Worm (Caenorhabditis elegans): ENCODE data around the gene Y105C5B.1413.

Y105C5B.1413 gene

DNA sequence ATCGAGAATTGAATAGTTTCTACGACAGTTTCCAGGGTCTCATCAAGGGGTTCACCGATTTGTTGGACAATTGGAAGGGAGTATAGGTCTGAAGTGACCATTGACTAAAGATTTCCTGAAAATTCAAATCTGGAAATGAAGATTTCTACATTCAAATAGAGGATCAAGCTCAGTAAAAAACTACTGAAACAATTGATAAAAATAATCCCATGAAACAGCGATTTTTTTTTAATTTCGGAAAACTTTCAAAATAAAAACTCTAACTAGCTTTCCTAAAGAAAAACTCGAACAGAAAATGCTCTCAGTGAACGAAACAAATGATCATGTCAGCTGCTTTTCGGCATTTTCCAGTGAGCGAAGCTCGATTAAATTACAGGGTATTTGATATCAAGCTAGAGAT is 37.1 kb upstream of the Y105C5B.1413 start, which contains the start of gene srv-11:
Gene srv-11 (minus strand): TSS at position 101 of the 400 bp plus-strand sequence.
- TF ChIP-seq sox-2 (GFP tag; IDR thresholded peaks at IDR 0.05) (no peak), zip-5 (tag; optimal IDR thresholded peaks at IDR 0.05) (no peak), pax-1 (tag; optimal IDR thresholded peaks at IDR 0.05) (no peak), pha-4 (tag; optimal IDR thresholded peaks at IDR 0.05) (no peak), K02D7.2 (tag; optimal IDR thresholded peaks at IDR 0.05) (no peak), pqm-1 (tag; optimal IDR thresholded peaks at IDR 0.05) (no peak), ceh-22 (tag; optimal IDR thresholded peaks at IDR 0.05) (no peak), tbx-7 (tag; optimal IDR thresholded peaks at IDR 0.05) (no peak), nfya-1 (tag; optimal IDR thresholded peaks at IDR 0.05) (no peak), fkh-10 (GFP tag; optimal IDR thresholded peaks at IDR 0.05) (no peak), madf-2 (tag; optimal IDR thresholded peaks at IDR 0.05) (no peak), ets-4 (tag; optimal IDR thresholded peaks at IDR 0.05) (no peak), ceh-18 (tag; optimal IDR thresholded peaks at IDR 0.05) (no peak), sdc-2 (tag; optimal IDR thresholded peaks at IDR 0.05) (no peak), ama-1 (optimal IDR thresholded peaks at IDR 0.05) (no peak), ceh-14 (tag; optimal IDR thresholded peaks at IDR 0.05) (no peak), ceh-24 (tag; optimal IDR thresholded peaks at IDR 0.05) (no peak), ceh-48 (tag; optimal IDR thresholded peaks at IDR 0.05) (no peak), odd-2 (tag; optimal IDR thresholded peaks at IDR 0.05) (no peak), ceh-19 (GFP tag; optimal IDR thresholded peaks at IDR 0.05) (no peak)

DNA sequence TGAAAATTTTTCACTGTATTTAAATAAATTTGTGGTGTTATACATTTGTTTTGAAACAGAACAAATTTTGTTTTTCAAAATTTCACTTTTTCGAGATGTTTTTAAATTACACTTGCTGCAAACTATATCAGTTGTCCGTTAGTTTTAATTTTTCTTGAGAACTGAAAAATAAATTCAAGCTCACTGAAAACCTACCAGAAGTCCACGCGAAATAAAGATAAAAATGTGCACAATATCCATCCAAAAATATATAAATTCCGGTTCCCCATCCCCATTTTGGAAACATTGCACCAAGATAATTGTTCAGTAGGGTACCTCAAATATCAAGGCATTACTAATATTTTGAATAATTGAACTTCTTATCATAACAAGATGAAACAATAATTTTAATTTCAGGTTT is 36.3 kb upstream of the Y105C5B.1413 start:
- TF ChIP-seq mec-3 (tag; optimal IDR thresholded peaks at IDR 0.05; ENCODE audit: borderline replicate concordance) (no peak), rnt-1 (tag; optimal IDR thresholded peaks at IDR 0.05) (no peak), eyg-1 (tag; optimal IDR thresholded peaks at IDR 0.05) (no peak), F13H6.1 (tag; optimal IDR thresholded peaks at IDR 0.05) (no peak), pha-4 (tag; optimal IDR thresholded peaks at IDR 0.05) (no peak), unc-55 (GFP tag; optimal IDR thresholded peaks at IDR 0.05) (no peak), syd-9 (tag; optimal IDR thresholded peaks at IDR 0.05) (no peak), tbx-7 (tag; optimal IDR thresholded peaks at IDR 0.05) (no peak), sox-4 (tag; optimal IDR thresholded peaks at IDR 0.05) (no peak), ceh-31 (tag; optimal IDR thresholded peaks at IDR 0.05) (no peak), K09A11.1 (tag; optimal IDR thresholded peaks at IDR 0.05; ENCODE audit: insufficient read depth) (no peak), ceh-9 (tag; optimal IDR thresholded peaks at IDR 0.05) (no peak), pha-2 (tag; optimal IDR thresholded peaks at IDR 0.05) (no peak), unc-42 (tag; optimal IDR thresholded peaks at IDR 0.05) (no peak), pros-1 (tag; optimal IDR thresholded peaks at IDR 0.05) (no peak), ceh-34 (tag; optimal IDR thresholded peaks at IDR 0.05) (no peak), ceh-24 (tag; optimal IDR thresholded peaks at IDR 0.05) (no peak), C08G9.2 (tag; optimal IDR thresholded peaks at IDR 0.05) (no peak), npax-4 (tag; optimal IDR thresholded peaks at IDR 0.05) (no peak), dve-1 (tag; optimal IDR thresholded peaks at IDR 0.05) (no peak)

DNA sequence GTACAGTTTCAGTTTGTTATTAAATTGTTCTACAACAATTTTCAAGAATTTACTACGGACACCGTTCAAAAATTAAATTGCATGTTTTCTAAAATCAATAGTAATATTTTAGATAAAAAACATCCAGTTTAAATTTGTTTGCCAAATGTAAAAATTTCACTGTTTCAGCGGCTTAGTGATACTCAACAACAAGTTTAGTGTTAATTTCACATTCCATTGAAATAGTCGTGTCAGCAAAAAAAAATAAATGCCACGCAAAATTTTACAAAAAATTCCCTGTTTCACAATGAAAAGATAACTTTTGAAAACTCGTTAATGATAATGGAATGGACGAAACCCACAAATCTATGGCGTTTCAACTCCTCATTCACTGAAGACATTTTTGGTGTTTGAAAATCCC is 31.7 kb upstream of the Y105C5B.1413 start:
- no peak for TF ChIP-seq pax-1 (tag; optimal IDR thresholded peaks at IDR 0.05)
- TF ChIP-seq pha-4 (tag; optimal IDR thresholded peaks at IDR 0.05): no peak
- no peak for TF ChIP-seq ceh-24 (tag; optimal IDR thresholded peaks at IDR 0.05)
- no peak for TF ChIP-seq unc-3 (GFP tag; conservative IDR thresholded peaks at IDR 0.05)
- TF ChIP-seq unc-3 (tag; optimal IDR thresholded peaks at IDR 0.05): no peak
- TF ChIP-seq ceh-31 (tag; optimal IDR thresholded peaks at IDR 0.05): no peak
- TF ChIP-seq tbx-7 (tag; optimal IDR thresholded peaks at IDR 0.05): no peak
- no peak for TF ChIP-seq ztf-16 (tag; optimal IDR thresholded peaks at IDR 0.05)
- TF ChIP-seq T23F11.4 (GFP tag; optimal IDR thresholded peaks at IDR 0.05): no peak
